Worm (Caenorhabditis elegans): ENCODE data around the gene Y69A2AR.1.

ce11 chrIV:2703927-2704401 lies 37.1 kb downstream of the Y69A2AR.1 start, which contains the start of gene Y94H6A.5:
- peak; percentile 57 for TF ChIP-seq skn-1 (tag; optimal IDR thresholded peaks at IDR 0.05)
- no peak for TF ChIP-seq lin-15B (tag; optimal IDR thresholded peaks at IDR 0.05)
- TF ChIP-seq lsy-2 (tag; optimal IDR thresholded peaks at IDR 0.05), result peak; percentile 90 to 98
- no peak for TF ChIP-seq lin-39 (tag; optimal IDR thresholded peaks at IDR 0.05)
- TF ChIP-seq pqm-1 (tag; optimal IDR thresholded peaks at IDR 0.05), result no peak
- TF ChIP-seq elt-2 (tag; optimal IDR thresholded peaks at IDR 0.05), result no peak
- no peak for TF ChIP-seq sox-4 (tag; optimal IDR thresholded peaks at IDR 0.05)
- TF ChIP-seq aly-2 (tag; optimal IDR thresholded peaks at IDR 0.05), result no peak
- TF ChIP-seq nhr-77 (tag; optimal IDR thresholded peaks at IDR 0.05), result no peak
- no peak for TF ChIP-seq snpc-4 (tag; optimal IDR thresholded peaks at IDR 0.05)
- TF ChIP-seq zag-1 (tag; optimal IDR thresholded peaks at IDR 0.05), result no peak
- peak; percentile 36 for TF ChIP-seq C16A3.4 (tag; optimal IDR thresholded peaks at IDR 0.05)
- TF ChIP-seq fos-1 (tag; optimal IDR thresholded peaks at IDR 0.05), result no peak

Measured in whole organism, L1 larva.